Worm (Caenorhabditis elegans) whole organism, L4/young adult: ENCODE results near the gene ets-5.

Experiments used
- W03F9.2 ChIP-seq: fragments of 150-350 bp; optimal IDR thresholded peaks from 2 replicates; lab custom pipeline; 2014; ENCODE audit warnings: missing biosample characterization, missing genetic modification characterization
- dao-5 ChIP-seq: sonication (generic microtip); optimal IDR thresholded peaks from 2 replicates; lab custom pipeline; 2016; ENCODE audit warnings: missing genotype, missing genetic modification characterization, moderate library complexity, missing compliant biosample characterization
- him-1 ChIP-seq: sonication (generic microtip); optimal IDR thresholded peaks from 2 replicates; lab custom pipeline; 2016; ENCODE audit warnings: missing genotype, missing genetic modification reagents, missing genetic modification characterization, missing compliant biosample characterization

- TF ChIP-seq W03F9.2 (tag; lab: Kevin White, UChicago) (no peak), dao-5 (tag; lab: Kevin White, UChicago) (no peak), him-1 (tag; lab: Kevin White, UChicago) (no peak)
Observed at ce11 chrX:5084080-5084479, 246 bp downstream of the ets-5 start.
